Fruit fly (Drosophila melanogaster) whole organism, wandering third instar larva: Measurements from ENCODE around the gene Rab5.

Experiments used
- Abd-B ChIP-seq: fragments of >200 bp; optimal IDR thresholded peaks from 2 replicates; lab custom pipeline; 2017; ENCODE audit warnings: missing biosample characterization, missing genetic modification characterization
- CG32264 ChIP-seq: fragments of 200-800 bp; sonication (Bioruptor generic); optimal IDR thresholded peaks from 2 replicates; lab custom pipeline; 2016; ENCODE audit warnings: missing biosample characterization, missing genetic modification characterization
- CG9705 ChIP-seq: fragments of 200-800 bp; sonication (Bioruptor generic); optimal IDR thresholded peaks from 2 replicates; lab custom pipeline; 2018; ENCODE audit warnings: missing biosample characterization, mild to moderate bottlenecking, missing genetic modification characterization
- CrebA ChIP-seq: fragments of 200-800 bp; sonication (Bioruptor generic); optimal IDR thresholded peaks from 2 replicates; lab custom pipeline; 2016; ENCODE audit warnings: missing biosample characterization, mild to moderate bottlenecking, missing genetic modification characterization, borderline replicate concordance
- Dfd ChIP-seq: fragments of >200 bp; optimal IDR thresholded peaks from 2 replicates; lab custom pipeline; 2017; ENCODE audit warnings: missing biosample characterization, missing genetic modification characterization
- Dif ChIP-seq: fragments of 200-275, 200-300 bp; sonication (Bioruptor generic); optimal IDR thresholded peaks from 2 replicates; lab custom pipeline; 2018; ENCODE audit warnings: missing biosample characterization, missing genetic modification characterization; ENCODE audit not compliant: partially characterized antibody
- GATAd ChIP-seq: sonication (Bioruptor generic); optimal IDR thresholded peaks from 2 replicates; lab custom pipeline; 2016; ENCODE audit warnings: missing biosample characterization, missing genetic modification characterization
- HLH106 ChIP-seq: fragments of 200-800 bp; optimal IDR thresholded peaks from 3 replicates; lab custom pipeline; 2019; ENCODE audit warnings: missing biosample characterization, mild to moderate bottlenecking, missing genetic modification characterization, moderate library complexity
- Hnf4 ChIP-seq: fragments of 200-800 bp; sonication (Bioruptor generic); optimal IDR thresholded peaks from 2 replicates; lab custom pipeline; 2016; ENCODE audit warnings: missing biosample characterization, mild to moderate bottlenecking, missing genetic modification characterization
- Hr78 ChIP-seq: fragments of >200 bp; optimal IDR thresholded peaks from 2 replicates; lab custom pipeline; 2017; ENCODE audit warnings: missing biosample characterization, missing genetic modification characterization
- Hr83 ChIP-seq: fragments of 200-300 bp; sonication (Bioruptor generic); optimal IDR thresholded peaks from 2 replicates; lab custom pipeline; 2016; ENCODE audit warnings: missing biosample characterization, mild to moderate bottlenecking, missing genetic modification characterization, moderate library complexity; ENCODE audit not compliant: poor library complexity, severe bottlenecking
- Jra ChIP-seq: sonication (Bioruptor generic); optimal IDR thresholded peaks from 2 replicates; lab custom pipeline; 2016; ENCODE audit warnings: missing biosample characterization, missing genetic modification characterization
- Mio ChIP-seq: sonication (Bioruptor generic); optimal IDR thresholded peaks from 2 replicates; lab custom pipeline; 2016; ENCODE audit warnings: missing biosample characterization, missing genetic modification characterization
- Myc ChIP-seq: fragments of >200 bp; optimal IDR thresholded peaks from 2 replicates; lab custom pipeline; 2017
- N ChIP-seq: fragments of >200 bp; optimal IDR thresholded peaks from 2 replicates; lab custom pipeline; 2018; ENCODE audit warnings: missing biosample characterization, missing external identifiers, missing genetic modification characterization
- OdsH ChIP-seq: fragments of 200-800 bp; sonication (Bioruptor generic); optimal IDR thresholded peaks from 2 replicates; lab custom pipeline; 2016; ENCODE audit warnings: missing biosample characterization, mild to moderate bottlenecking, missing genetic modification characterization
- Rel ChIP-seq, 2 experiments: fragments of 200-800 bp; sonication (Bioruptor generic) in 1 of 2; optimal IDR thresholded peaks; 2 replicates in 1 of 2; 3 replicates in 1 of 2; lab custom pipeline; 2016 to 2019; ENCODE audit warnings: mild to moderate bottlenecking in 2 of 2, missing biosample characterization in 2 of 2, missing genetic modification characterization in 2 of 2, moderate library complexity in 1 of 2
- Sp1 ChIP-seq: fragments of 200-800 bp; sonication (Bioruptor generic); optimal IDR thresholded peaks from 3 replicates; lab custom pipeline; 2019; ENCODE audit warnings: missing biosample characterization, mild to moderate bottlenecking, missing genetic modification characterization, moderate library complexity
- Vsx2 ChIP-seq: fragments of 200-300, 225-300 bp; sonication (Bioruptor generic); optimal IDR thresholded peaks from 2 replicates; lab custom pipeline; 2018; ENCODE audit warnings: missing biosample characterization, missing genetic modification characterization; ENCODE audit not compliant: partially characterized antibody
- br ChIP-seq: fragments of 200-800 bp; sonication (Bioruptor generic); optimal IDR thresholded peaks from 2 replicates; lab custom pipeline; 2016; ENCODE audit warnings: missing biosample characterization, missing genetic modification characterization
- brk ChIP-seq: fragments of 200-800 bp; sonication (Bioruptor generic); optimal IDR thresholded peaks from 2 replicates; lab custom pipeline; 2016; ENCODE audit warnings: missing biosample characterization, mild to moderate bottlenecking, missing genetic modification characterization
- dl ChIP-seq, 2 experiments: fragments of 175-275, 200-275 bp in 1 of 2; fragments of 200-275 bp in 1 of 2; sonication (Bioruptor generic); optimal IDR thresholded peaks; lab custom pipeline; 2018; ENCODE audit warnings: mild to moderate bottlenecking in 2 of 2, missing biosample characterization in 2 of 2, missing genetic modification characterization in 2 of 2, moderate library complexity in 2 of 2; ENCODE audit not compliant: partially characterized antibody in 2 of 2, insufficient read depth in 1 of 2
- dmrt93B ChIP-seq: fragments of 200-800 bp; sonication (Bioruptor generic); optimal IDR thresholded peaks from 2 replicates; lab custom pipeline; 2018; ENCODE audit warnings: missing biosample characterization, mild to moderate bottlenecking, missing genetic modification characterization
- dsf ChIP-seq: sonication (Bioruptor generic); optimal IDR thresholded peaks from 2 replicates; lab custom pipeline; 2016; ENCODE audit warnings: missing biosample characterization, missing genetic modification characterization, borderline replicate concordance
- ey ChIP-seq: fragments of 200-800 bp; sonication (Bioruptor generic); optimal IDR thresholded peaks from 2 replicates; lab custom pipeline; 2016; ENCODE audit warnings: missing biosample characterization, missing genetic modification characterization
- foxo ChIP-seq, 2 experiments: fragments of 200-800 bp; sonication (Bioruptor generic); optimal IDR thresholded peaks; 2 replicates in 1 of 2; 3 replicates in 1 of 2; lab custom pipeline; 2016 to 2017; ENCODE audit warnings: missing biosample characterization in 2 of 2, missing genetic modification characterization in 2 of 2
- fru ChIP-seq: fragments of 200-800 bp; sonication (Bioruptor generic); optimal IDR thresholded peaks from 3 replicates; lab custom pipeline; 2016; ENCODE audit warnings: missing biosample characterization, mild to moderate bottlenecking, missing genetic modification characterization
- h ChIP-seq: fragments of 200-800 bp; sonication (Bioruptor generic); optimal IDR thresholded peaks from 3 replicates; lab custom pipeline; 2016; ENCODE audit warnings: missing biosample characterization, mild to moderate bottlenecking, missing genetic modification characterization
- jim ChIP-seq: fragments of 175-275, 200-325 bp; sonication (Bioruptor generic); optimal IDR thresholded peaks from 2 replicates; lab custom pipeline; 2016; ENCODE audit warnings: missing biosample characterization, mild to moderate bottlenecking, missing genetic modification characterization
- lola ChIP-seq: fragments of >200 bp; optimal IDR thresholded peaks from 2 replicates; lab custom pipeline; 2017; ENCODE audit warnings: missing biosample characterization, missing genetic modification characterization
- pan ChIP-seq: fragments of >200 bp; optimal IDR thresholded peaks from 2 replicates; lab custom pipeline; 2017
- psq ChIP-seq: fragments of 200-800 bp; sonication (Bioruptor generic); optimal IDR thresholded peaks from 3 replicates; lab custom pipeline; 2017; ENCODE audit warnings: missing biosample characterization, mild to moderate bottlenecking, missing genetic modification characterization, moderate library complexity
- rgr ChIP-seq: fragments of 200-800 bp; sonication (Bioruptor generic); optimal IDR thresholded peaks from 3 replicates; lab custom pipeline; 2016; ENCODE audit warnings: missing biosample characterization, mild to moderate bottlenecking, missing genetic modification characterization
- sage ChIP-seq: fragments of 200-800 bp; sonication (Bioruptor generic); optimal IDR thresholded peaks from 2 replicates; lab custom pipeline; 2016; ENCODE audit warnings: missing biosample characterization, mild to moderate bottlenecking, missing genetic modification characterization
- sv ChIP-seq: fragments of 200-800 bp; sonication (Bioruptor generic); optimal IDR thresholded peaks from 3 replicates; lab custom pipeline; 2016; ENCODE audit warnings: missing biosample characterization, missing genetic modification characterization
- tai ChIP-seq: sonication (Bioruptor generic); optimal IDR thresholded peaks from 2 replicates; lab custom pipeline; 2016; ENCODE audit warnings: missing biosample characterization, missing genetic modification characterization
- usp ChIP-seq: fragments of >200 bp; optimal IDR thresholded peaks from 2 replicates; lab custom pipeline; 2017; ENCODE audit warnings: missing biosample characterization, missing genetic modification characterization
- woc ChIP-seq: sonication (Bioruptor generic); optimal IDR thresholded peaks from 2 replicates; lab custom pipeline; 2016; ENCODE audit warnings: missing biosample characterization, mild to moderate bottlenecking, missing genetic modification characterization

Gene Rab5

dm6 chr2L:2373818-2374746, 9.0 kb upstream of the Rab5 start, which contains the start of the genes CG3609 and CG15390:
CG3609 (minus strand) TSS chr2L:2374627.
CG15390 (plus strand) TSS chr2L:2374713.
- TF ChIP-seq Myc (lab: Kevin White, UChicago) (peak; percentile 14), OdsH (GFP tag; lab: Kevin White, UChicago) (peak; percentile 86), Abd-B (no peak), dl (GFP tag; optimal IDR thresholded peaks at IDR 0.05; lab: Kevin White, UChicago; ENCODE audit: insufficient read depth in 1 of 2, partially characterized antibody in 2 of 2) (no peak), dsf (peak; percentile 66), woc (peak; percentile 95), Vsx2 (GFP tag; lab: Kevin White, UChicago) (no peak), tai (GFP tag; lab: Kevin White, UChicago) (no peak), psq (GFP tag; lab: Kevin White, UChicago) (peak; percentile 71), lola (GFP tag; lab: Kevin White, UChicago) (no peak), N (GFP tag; lab: Kevin White, UChicago) (no peak), sv (GFP tag; lab: Kevin White, UChicago) (peak; percentile 83), Mio (GFP tag; lab: Kevin White, UChicago) (peak; percentile 62), brk (GFP tag; lab: Kevin White, UChicago) (peak; percentile 59), Sp1 (GFP tag; lab: Kevin White, UChicago) (peak; percentile 78), pan (lab: Kevin White, UChicago) (no peak), CG32264 (peak; percentile 51), GATAd (GFP tag; lab: Kevin White, UChicago) (peak; percentile 40), Dif (GFP tag; lab: Kevin White, UChicago) (no peak), Jra (peak; percentile 88), br (GFP tag; lab: Kevin White, UChicago) (peak; percentile 93), Hr78 (no peak), Rel (GFP tag; optimal IDR thresholded peaks at IDR 0.05; lab: Kevin White, UChicago) (peak; percentile 37), Rel (tag; optimal IDR thresholded peaks at IDR 0.05; lab: Kevin White, UChicago) (peak; percentile 61), rgr (GFP tag; lab: Kevin White, UChicago) (peak; percentile 90), CrebA (GFP tag; lab: Kevin White, UChicago) (no peak), h (peak; percentile 91), CG9705 (peak; percentile 49), ey (peak; percentile 89), sage (GFP tag; lab: Kevin White, UChicago) (peak; percentile 80), Hr83 (GFP tag; lab: Kevin White, UChicago) (peak; percentile 98), Dfd (GFP tag; lab: Kevin White, UChicago) (no peak), usp (no peak), HLH106 (tag; lab: Kevin White, UChicago) (peak; percentile 76), fru (GFP tag; lab: Kevin White, UChicago) (peak; percentile 84), Hnf4 (GFP tag; lab: Kevin White, UChicago) (peak; percentile 94), dmrt93B (peak; percentile 34), foxo (GFP tag; optimal IDR thresholded peaks at IDR 0.05; lab: Kevin White, UChicago) (peak; percentile 42 to 95), jim (GFP tag; lab: Kevin White, UChicago) (peak; percentile 77)

dm6 chr2L:2372112-2372449, 7.0 kb upstream of the Rab5 start:
- TF ChIP-seq Rel (GFP tag; optimal IDR thresholded peaks at IDR 0.05; lab: Kevin White, UChicago) (no peak), Rel (tag; optimal IDR thresholded peaks at IDR 0.05; lab: Kevin White, UChicago) (no peak), HLH106 (tag; lab: Kevin White, UChicago) (no peak), dsf (no peak), ey (no peak), Mio (GFP tag; lab: Kevin White, UChicago) (no peak), Dfd (GFP tag; lab: Kevin White, UChicago) (no peak), fru (GFP tag; lab: Kevin White, UChicago) (no peak), dl (GFP tag; optimal IDR thresholded peaks at IDR 0.05; lab: Kevin White, UChicago; ENCODE audit: insufficient read depth in 1 of 2, partially characterized antibody in 2 of 2) (no peak), pan (lab: Kevin White, UChicago) (no peak), Jra (no peak), br (GFP tag; lab: Kevin White, UChicago) (no peak), sage (GFP tag; lab: Kevin White, UChicago) (no peak), sv (GFP tag; lab: Kevin White, UChicago) (no peak), lola (GFP tag; lab: Kevin White, UChicago) (no peak), Hnf4 (GFP tag; lab: Kevin White, UChicago) (no peak), GATAd (GFP tag; lab: Kevin White, UChicago) (no peak), woc (no peak), Hr83 (GFP tag; lab: Kevin White, UChicago) (no peak), Vsx2 (GFP tag; lab: Kevin White, UChicago) (no peak), Abd-B (no peak)
- TF ChIP-seq, all 38 proteins: peak for 0
